Fruit fly (Drosophila melanogaster) whole organism, embryonic: ENCODE results near the gene Polr2D.
A peak's percentile ranks its signal among the peaks of the same experiment; 100 is the strongest.

Source experiments
- ATbp ChIP-seq: fragments of 200-800 bp; sonication (Bioruptor generic); optimal IDR thresholded peaks from 2 replicates; lab custom pipeline; 2017; ENCODE audit warnings: missing biosample characterization, mild to moderate bottlenecking, missing genetic modification characterization, missing genetic modification reagents
- Antp ChIP-seq: fragments of 200-800 bp; sonication (Bioruptor generic); optimal IDR thresholded peaks from 3 replicates; lab custom pipeline; 2016; ENCODE audit warnings: missing biosample characterization, missing genetic modification characterization
- CG10267 ChIP-seq: fragments of 200-800 bp; sonication (Bioruptor generic); optimal IDR thresholded peaks from 2 replicates; lab custom pipeline; 2018; ENCODE audit warnings: missing biosample characterization, mild to moderate bottlenecking, missing genetic modification characterization, moderate library complexity
- CG11560 ChIP-seq: fragments of 200-800 bp; sonication (Bioruptor generic); IDR thresholded peaks from 3 replicates; pipeline ENCODE4 v1.3.6; 2022; ENCODE audit warnings: missing biosample characterization, missing genetic modification characterization
- CG12659 ChIP-seq: fragments of 200-800 bp; sonication (Bioruptor generic); optimal IDR thresholded peaks from 3 replicates; lab custom pipeline; 2017; ENCODE audit warnings: mild to moderate bottlenecking, missing biosample characterization, missing genetic modification reagents, missing genetic modification characterization
- CG14014 ChIP-seq: fragments of 200-800 bp; sonication (Bioruptor generic); IDR thresholded peaks from 2 replicates; pipeline ENCODE4 v1.3.6; 2022; ENCODE audit warnings: missing biosample characterization, missing genetic modification characterization
- CG14050 ChIP-seq: fragments of 200-800 bp; sonication (Bioruptor generic); IDR thresholded peaks from 3 replicates; pipeline ENCODE4 v1.3.6; 2022; ENCODE audit warnings: missing biosample characterization, missing genetic modification characterization
- CG14965 ChIP-seq: fragments of 200-800 bp; sonication (Bioruptor generic); optimal IDR thresholded peaks from 2 replicates; lab custom pipeline; 2016; ENCODE audit warnings: missing biosample characterization, missing genetic modification characterization, borderline replicate concordance
- CG15011 ChIP-seq: fragments of 200-800 bp; sonication (Bioruptor generic); optimal IDR thresholded peaks from 3 replicates; lab custom pipeline; 2018; ENCODE audit warnings: missing biosample characterization, mild to moderate bottlenecking, missing genetic modification characterization
- CG17328 ChIP-seq: fragments of 200-800 bp; sonication (Bioruptor generic); IDR thresholded peaks from 2 replicates; pipeline ENCODE4 v1.3.6; 2022; ENCODE audit warnings: missing biosample characterization, missing genetic modification characterization
- CG2889 ChIP-seq: fragments of 200-800 bp; sonication (Bioruptor generic); IDR thresholded peaks from 3 replicates; pipeline ENCODE4 v1.3.6; 2022; ENCODE audit warnings: missing biosample characterization, missing genetic modification characterization
- CG3163 ChIP-seq: fragments of 200-800 bp; sonication (Bioruptor generic); optimal IDR thresholded peaks from 3 replicates; lab custom pipeline; 2016; ENCODE audit warnings: missing biosample characterization, missing genetic modification characterization
- CG3847 ChIP-seq: fragments of 200-800 bp; sonication (Bioruptor generic); IDR thresholded peaks from 2 replicates; pipeline ENCODE4 v1.3.6; 2022; ENCODE audit warnings: missing biosample characterization, missing genetic modification characterization
- CG4282 ChIP-seq: fragments of 200-800 bp; sonication (Bioruptor generic); optimal IDR thresholded peaks from 2 replicates; lab custom pipeline; 2016; ENCODE audit warnings: missing biosample characterization, missing genetic modification characterization
- CG4617 ChIP-seq: fragments of 200-800 bp; sonication (Bioruptor generic); optimal IDR thresholded peaks from 3 replicates; lab custom pipeline; 2016; ENCODE audit warnings: missing biosample characterization, missing genetic modification characterization, borderline replicate concordance
- CG5953 ChIP-seq: fragments of 200-800 bp; sonication (Bioruptor generic); IDR thresholded peaks from 2 replicates; pipeline ENCODE4 v1.3.6; 2022; ENCODE audit warnings: missing biosample characterization, missing genetic modification characterization
- CG6765 ChIP-seq: fragments of 200-800 bp; sonication (Bioruptor generic); optimal IDR thresholded peaks from 3 replicates; lab custom pipeline; 2017; ENCODE audit warnings: missing biosample characterization, mild to moderate bottlenecking, missing genetic modification characterization
- CG7556 ChIP-seq: fragments of 200-800 bp; sonication (Bioruptor generic); optimal IDR thresholded peaks from 2 replicates; lab custom pipeline; 2017; ENCODE audit warnings: missing biosample characterization, mild to moderate bottlenecking, missing genetic modification characterization
- Dfd ChIP-seq, 2 experiments: fragments of >200 bp; optimal IDR thresholded peaks; 2 replicates each; lab custom pipeline; 2017; ENCODE audit warnings: missing biosample characterization in 2 of 2, missing genetic modification characterization in 2 of 2
- Drgx ChIP-seq: fragments of 200-800 bp; sonication (Bioruptor generic); IDR thresholded peaks from 2 replicates; pipeline ENCODE4 v1.3.6; 2022; ENCODE audit warnings: missing biosample characterization, missing genetic modification characterization
- Ets65A ChIP-seq: fragments of 200-800 bp; sonication (Bioruptor generic); peaks from one replicate; lab custom pipeline; 2016; ENCODE audit warnings: missing biosample characterization, missing genetic modification characterization
- Ets97D ChIP-seq: fragments of 200-800 bp; sonication (Bioruptor generic); optimal IDR thresholded peaks from 3 replicates; lab custom pipeline; 2016; ENCODE audit warnings: missing biosample characterization, missing genetic modification characterization
- H15 ChIP-seq: fragments of 200-800 bp; sonication (Bioruptor generic); IDR thresholded peaks from 3 replicates; pipeline ENCODE4 v1.3.6; 2022; ENCODE audit warnings: missing biosample characterization, missing genetic modification characterization
- NK7.1 ChIP-seq: fragments of 200-800 bp; sonication (Bioruptor generic); optimal IDR thresholded peaks from 3 replicates; lab custom pipeline; 2016; ENCODE audit warnings: missing biosample characterization, missing genetic modification characterization
- Neu2 ChIP-seq: fragments of 200-800 bp; sonication (Bioruptor generic); optimal IDR thresholded peaks from 3 replicates; lab custom pipeline; 2016; ENCODE audit warnings: missing biosample characterization, missing genetic modification characterization, borderline replicate concordance
- Nf-YB ChIP-seq: fragments of 200-800 bp; sonication (Bioruptor generic); optimal IDR thresholded peaks from 3 replicates; lab custom pipeline; 2019; ENCODE audit warnings: missing biosample characterization, mild to moderate bottlenecking, missing genetic modification characterization, moderate library complexity
- Xrp1 ChIP-seq: fragments of 200-800 bp; sonication (Bioruptor generic); IDR thresholded peaks from 2 replicates; pipeline ENCODE4 v1.3.6; 2022; ENCODE audit warnings: missing biosample characterization, missing genetic modification characterization
- YL-1 ChIP-seq: fragments of 200-800 bp; sonication (Bioruptor generic); optimal IDR thresholded peaks from 3 replicates; lab custom pipeline; 2017; ENCODE audit warnings: missing biosample characterization, mild to moderate bottlenecking, missing genetic modification characterization
- ab ChIP-seq: fragments of 200-800 bp; sonication (Bioruptor generic); optimal IDR thresholded peaks from 2 replicates; lab custom pipeline; 2016; ENCODE audit warnings: missing biosample characterization, missing genetic modification characterization
- ase ChIP-seq: fragments of 200-800 bp; sonication (Bioruptor generic); IDR thresholded peaks from 3 replicates; pipeline ENCODE4 v1.3.6; 2022; ENCODE audit warnings: missing biosample characterization, missing genetic modification characterization
- bab2 ChIP-seq: fragments of 200-800 bp; sonication (Bioruptor generic); optimal IDR thresholded peaks from 2 replicates; lab custom pipeline; 2016; ENCODE audit warnings: missing biosample characterization, missing genetic modification characterization
- cg ChIP-seq: fragments of 200-800 bp; sonication (Bioruptor generic); optimal IDR thresholded peaks from 3 replicates; lab custom pipeline; 2019; ENCODE audit warnings: missing biosample characterization, mild to moderate bottlenecking, missing genetic modification characterization, moderate library complexity
- corto ChIP-seq: fragments of 200-800 bp; sonication (Bioruptor generic); optimal IDR thresholded peaks from 2 replicates; lab custom pipeline; 2016; ENCODE audit warnings: missing biosample characterization, mild to moderate bottlenecking, missing genetic modification characterization, moderate library complexity
- crp ChIP-seq, 2 experiments: fragments of 200-800 bp; sonication (Bioruptor generic); optimal IDR thresholded peaks; 2 replicates in 1 of 2; 3 replicates in 1 of 2; lab custom pipeline; 2017; ENCODE audit warnings: missing biosample characterization in 2 of 2, missing genetic modification characterization in 2 of 2, mild to moderate bottlenecking in 1 of 2, moderate library complexity in 1 of 2
- eyg ChIP-seq: fragments of 200-800 bp; sonication (Bioruptor generic); optimal IDR thresholded peaks from 3 replicates; lab custom pipeline; 2016; ENCODE audit warnings: missing biosample characterization, missing genetic modification characterization
- her ChIP-seq: fragments of 200-800 bp; sonication (Bioruptor generic); optimal IDR thresholded peaks from 2 replicates; lab custom pipeline; 2016; ENCODE audit warnings: missing biosample characterization, missing genetic modification characterization
- ind ChIP-seq: fragments of 200-800 bp; sonication (Bioruptor generic); optimal IDR thresholded peaks from 3 replicates; lab custom pipeline; 2016; ENCODE audit warnings: missing biosample characterization, missing genetic modification characterization
- nmo ChIP-seq: fragments of 200-800 bp; sonication (Bioruptor generic); optimal IDR thresholded peaks from 2 replicates; lab custom pipeline; 2018; ENCODE audit warnings: missing biosample characterization, mild to moderate bottlenecking, missing genetic modification characterization, moderate library complexity
- pan ChIP-seq, 4 experiments: fragments of >200 bp in 3 of 4; fragments of 200-800 bp in 1 of 4; sonication (Bioruptor generic) in 1 of 4; optimal IDR thresholded peaks in 3 of 4; IDR thresholded peaks in 1 of 4; 2 replicates each; pipeline versions ENCODE4 v1.3.6 to Lab custom; 2017 to 2022; ENCODE audit warnings: missing biosample characterization in 2 of 4, missing genetic modification characterization in 2 of 4, mixed read lengths in 1 of 4
- pb ChIP-seq: fragments of 200-800 bp; sonication (Bioruptor generic); optimal IDR thresholded peaks from 3 replicates; lab custom pipeline; 2016; ENCODE audit warnings: missing biosample characterization, missing genetic modification characterization
- peb ChIP-seq: fragments of 200-800 bp; sonication (Bioruptor generic); IDR thresholded peaks from 2 replicates; pipeline ENCODE4 v1.3.6; 2022; ENCODE audit warnings: missing biosample characterization, missing genetic modification characterization
- rib ChIP-seq: fragments of 200-800 bp; sonication (Bioruptor generic); IDR thresholded peaks from 2 replicates; pipeline ENCODE4 v1.3.6; 2022; ENCODE audit warnings: missing biosample characterization, missing genetic modification characterization
- row ChIP-seq: fragments of 200-800 bp; sonication (Bioruptor generic); IDR thresholded peaks from 3 replicates; pipeline ENCODE4 v1.3.6; 2022; ENCODE audit warnings: missing biosample characterization, missing genetic modification characterization
- slou ChIP-seq: fragments of 200-800 bp; sonication (Bioruptor generic); optimal IDR thresholded peaks from 3 replicates; lab custom pipeline; 2016; ENCODE audit warnings: missing biosample characterization, missing genetic modification characterization
- slp2 ChIP-seq: fragments of 200-800 bp; sonication (Bioruptor generic); optimal IDR thresholded peaks from 2 replicates; lab custom pipeline; 2016; ENCODE audit warnings: missing biosample characterization, missing genetic modification characterization
- stwl ChIP-seq: fragments of 200-800 bp; sonication (Bioruptor generic); optimal IDR thresholded peaks from 3 replicates; lab custom pipeline; 2018; ENCODE audit warnings: missing biosample characterization, mild to moderate bottlenecking, missing genetic modification characterization, moderate library complexity
- tio ChIP-seq: fragments of 200-800 bp; sonication (Bioruptor generic); optimal IDR thresholded peaks from 2 replicates; lab custom pipeline; 2017; ENCODE audit warnings: missing biosample characterization, missing genetic modification characterization, inconsistent platforms
- tll ChIP-seq, 2 experiments: fragments of 200-800 bp in 1 of 2; fragments of >200 bp in 1 of 2; sonication (Bioruptor generic) in 1 of 2; optimal IDR thresholded peaks; 2 replicates each; lab custom pipeline; 2017 to 2019; ENCODE audit warnings: missing biosample characterization in 2 of 2, missing genetic modification characterization in 2 of 2, mild to moderate bottlenecking in 1 of 2, moderate library complexity in 1 of 2
- trem ChIP-seq: fragments of 200-800 bp; optimal IDR thresholded peaks from 3 replicates; lab custom pipeline; 2019; ENCODE audit warnings: missing biosample characterization, mild to moderate bottlenecking, missing genetic modification characterization, moderate library complexity
- ttk ChIP-seq: fragments of 200-800 bp; sonication (Bioruptor generic); IDR thresholded peaks from 2 replicates; pipeline ENCODE4 v2.1.2; 2022; ENCODE audit warnings: missing biosample characterization, missing genetic modification characterization
- twi ChIP-seq: fragments of 200-800 bp; optimal IDR thresholded peaks from 2 replicates; lab custom pipeline; 2019; ENCODE audit warnings: missing biosample characterization, mild to moderate bottlenecking, missing genetic modification characterization, moderate library complexity
- vfl ChIP-seq: fragments of 200-800 bp; sonication (Bioruptor generic); optimal IDR thresholded peaks from 2 replicates; lab custom pipeline; 2016; ENCODE audit warnings: missing biosample characterization, missing genetic modification characterization

Gene Polr2D

DNA sequence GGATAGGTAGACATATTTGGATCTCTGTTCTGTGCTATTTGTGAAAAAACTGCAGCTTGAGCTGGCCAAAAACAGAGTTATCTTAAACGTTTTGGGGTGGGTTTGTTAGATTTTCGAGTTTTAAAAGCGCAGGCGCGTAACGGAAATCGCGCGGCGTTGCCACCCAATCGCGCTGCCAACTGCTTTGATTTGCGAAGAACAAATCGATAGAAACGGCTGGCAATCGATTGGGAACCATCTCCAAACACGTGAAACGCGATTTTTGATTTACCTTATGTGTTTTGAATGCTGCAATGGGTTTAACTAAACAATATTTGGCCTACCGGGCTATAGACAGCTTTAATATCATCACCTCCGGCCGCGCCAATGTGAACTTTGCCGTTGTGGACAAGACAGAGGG lies 28.2 kb upstream of the Polr2D start, which contains the start of the genes CG14312 and CG8064 (continued):
- TF ChIP-seq row: no peak
- TF ChIP-seq CG14965 (GFP tag; lab: Kevin White, UChicago): no peak
- TF ChIP-seq twi (tag; lab: Kevin White, UChicago): no peak
- TF ChIP-seq CG5953 (GFP tag; lab: Robert Waterston, UW): no peak
- no peak for TF ChIP-seq tio
- TF ChIP-seq Antp (GFP tag; lab: Kevin White, UChicago): no peak
- no peak for TF ChIP-seq peb (GFP tag; lab: Robert Waterston, UW)
- peak; percentile 2 for TF ChIP-seq Nf-YB
- peak; percentile 73 for TF ChIP-seq stwl (tag; lab: Kevin White, UChicago)
- TF ChIP-seq rib (GFP tag; lab: Robert Waterston, UW): no peak
- no peak for TF ChIP-seq slp2 (GFP tag; lab: Kevin White, UChicago)
- TF ChIP-seq pan (optimal IDR thresholded peaks at IDR 0.05; lab: Kevin White, UChicago): no peak
- TF ChIP-seq pan (GFP tag; optimal IDR thresholded peaks at IDR 0.05 in 1 of 2, IDR thresholded peaks at IDR 0.05 in 1 of 2): no peak
- no peak for TF ChIP-seq CG15011 (GFP tag; lab: Kevin White, UChicago)
- no peak for TF ChIP-seq CG17328 (GFP tag; lab: Robert Waterston, UW)
- no peak for TF ChIP-seq CG14014
- TF ChIP-seq ase: no peak
- TF ChIP-seq eyg (GFP tag; lab: Kevin White, UChicago): no peak
- no peak for TF ChIP-seq cg (GFP tag; lab: Kevin White, UChicago)
- TF ChIP-seq CG4282 (GFP tag; lab: Kevin White, UChicago): no peak
- TF ChIP-seq Ets65A (GFP tag; lab: Kevin White, UChicago): no peak
- TF ChIP-seq bab2 (GFP tag; lab: Kevin White, UChicago): no peak
- TF ChIP-seq CG14050 (GFP tag; lab: Robert Waterston, UW): no peak
- peak; percentile 37 for TF ChIP-seq CG4617 (GFP tag; lab: Kevin White, UChicago)
- no peak for TF ChIP-seq CG7556
- peak; percentile 62 for TF ChIP-seq Ets97D (GFP tag; lab: Kevin White, UChicago)
- TF ChIP-seq ab (GFP tag; lab: Kevin White, UChicago): no peak
- TF ChIP-seq CG10267 (tag; lab: Kevin White, UChicago): peak; percentile 34
- peak; percentile 12 for TF ChIP-seq her (GFP tag; lab: Kevin White, UChicago)
- TF ChIP-seq H15 (GFP tag; lab: Robert Waterston, UW): no peak
- TF ChIP-seq slou (GFP tag; lab: Kevin White, UChicago): no peak
- TF ChIP-seq tll (GFP tag; optimal IDR thresholded peaks at IDR 0.05; lab: Kevin White, UChicago): no peak
- no peak for TF ChIP-seq Xrp1 (GFP tag; lab: Robert Waterston, UW)
- no peak for TF ChIP-seq Dfd (GFP tag; optimal IDR thresholded peaks at IDR 0.05; lab: Kevin White, UChicago)
- TF ChIP-seq CG6765 (GFP tag; lab: Kevin White, UChicago): no peak
- no peak for TF ChIP-seq CG11560 (tag; lab: Robert Waterston, UW)
- TF ChIP-seq corto (GFP tag; lab: Kevin White, UChicago): no peak
- no peak for TF ChIP-seq CG2889
- TF ChIP-seq vfl (GFP tag; lab: Kevin White, UChicago): no peak
- TF ChIP-seq pb (GFP tag; lab: Kevin White, UChicago): no peak
- TF ChIP-seq ATbp (GFP tag; lab: Kevin White, UChicago): no peak
- peak in 1 of 2 experiments; percentile 32 for TF ChIP-seq crp (GFP tag; optimal IDR thresholded peaks at IDR 0.05; lab: Kevin White, UChicago)
- TF ChIP-seq NK7.1 (GFP tag; lab: Kevin White, UChicago): no peak
- TF ChIP-seq nmo: peak; percentile 30
- TF ChIP-seq Drgx (GFP tag; lab: Robert Waterston, UW): no peak
- TF ChIP-seq trem (tag; lab: Kevin White, UChicago): peak; percentile 99
- TF ChIP-seq Neu2 (GFP tag; lab: Kevin White, UChicago): no peak
- TF ChIP-seq ind: no peak
- TF ChIP-seq YL-1 (GFP tag; lab: Kevin White, UChicago): peak; percentile 93
- no peak for TF ChIP-seq ttk (GFP tag; lab: Robert Waterston, UW)
- TF ChIP-seq CG3847: peak; percentile 76
- no peak for TF ChIP-seq CG3163 (GFP tag; lab: Kevin White, UChicago)
- peak; percentile 47 for TF ChIP-seq CG12659 (GFP tag; lab: Kevin White, UChicago)
